Worm (Caenorhabditis elegans) whole organism, midembryonic: ENCODE results near the gene nduf-2.2.

ENCODE experiments used
- T22C8.4 ChIP-seq: fragments of 200-800 bp; sonication (Bioruptor generic); IDR thresholded peaks from 2 replicates; pipeline ENCODE4 v1.3.6; 2022; ENCODE audit warnings: missing genetic modification characterization, missing compliant biosample characterization
- cog-1 ChIP-seq: sonication (generic microtip); optimal IDR thresholded peaks from 2 replicates; lab custom pipeline; 2016; ENCODE audit warnings: missing genetic modification characterization, missing compliant biosample characterization
- flt-1 ChIP-seq: fragments of 200-800 bp; sonication (Bioruptor generic); IDR thresholded peaks from 2 replicates; pipeline ENCODE4 v1.3.6; 2022; ENCODE audit warnings: missing genetic modification characterization, missing compliant biosample characterization
- med-1 ChIP-seq: sonication (generic microtip); optimal IDR thresholded peaks from 2 replicates; lab custom pipeline; 2017; ENCODE audit warnings: missing genetic modification characterization, mild to moderate bottlenecking, missing compliant biosample characterization, antibody characterized with exemption, missing genetic modification reagents; ENCODE audit not compliant: insufficient read depth
- ref-1 ChIP-seq: fragments of 200-800 bp; sonication (Bioruptor generic); conservative IDR thresholded peaks from 2 replicates; pipeline ENCODE4 v1.3.6; 2022; ENCODE audit warnings: missing genetic modification reagents, missing genetic modification characterization, missing compliant biosample characterization
- tab-1 ChIP-seq: fragments of 200-800 bp; sonication (Bioruptor generic); IDR thresholded peaks from 2 replicates; pipeline ENCODE4 v1.3.6; 2022; ENCODE audit warnings: missing genetic modification characterization, missing compliant biosample characterization
- ztf-23 ChIP-seq: fragments of 200-800 bp; sonication (Bioruptor generic); IDR thresholded peaks from 2 replicates; pipeline ENCODE4 v1.3.6; 2022; ENCODE audit warnings: missing genetic modification reagents, missing genetic modification characterization, missing compliant biosample characterization
- ztf-29 ChIP-seq: fragments of 200-800 bp; sonication (Bioruptor generic); IDR thresholded peaks from 2 replicates; pipeline ENCODE4 v1.3.6; 2022; ENCODE audit warnings: missing genetic modification reagents, missing genetic modification characterization, missing compliant biosample characterization

DNA sequence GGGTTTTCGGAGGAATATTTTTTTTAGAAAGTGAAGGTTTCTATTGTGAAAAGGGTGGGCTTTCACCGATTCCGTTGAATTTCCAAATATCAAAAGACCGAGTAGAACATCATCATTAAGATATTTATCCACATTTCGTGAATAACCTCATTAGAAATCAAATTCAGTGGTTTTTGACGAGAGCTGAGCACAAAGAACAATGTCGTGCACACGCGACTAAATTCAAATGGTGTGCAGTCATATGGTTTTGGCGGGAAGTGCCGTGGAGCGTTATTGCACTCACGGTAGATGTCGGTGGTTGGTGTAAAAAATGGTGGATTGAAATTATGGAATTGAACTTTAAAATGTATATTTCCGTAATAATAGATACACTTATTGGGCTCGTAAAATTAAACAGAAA lies 12.3 kb upstream of the nduf-2.2 start:
- TF ChIP-seq ztf-29 = no peak
- TF ChIP-seq cog-1 (tag; lab: Kevin White, UChicago) = no peak
- TF ChIP-seq ztf-23 = no peak
- no peak for TF ChIP-seq tab-1 (GFP tag; lab: Robert Waterston, UW)
- no peak for TF ChIP-seq flt-1 (GFP tag; lab: Robert Waterston, UW)
- TF ChIP-seq med-1 (GFP tag; lab: Kevin White, UChicago) = no peak
- no peak for TF ChIP-seq T22C8.4 (GFP tag; lab: Robert Waterston, UW)
- TF ChIP-seq ref-1 (GFP tag; lab: Robert Waterston, UW) = no peak
